Worm (Caenorhabditis elegans) whole organism, L4 larva: ENCODE results near the gene hcp-2.

Source experiments
- lin-15B ChIP-seq: fragments of 150-350 bp; sonication (generic microtip); optimal IDR thresholded peaks from 3 replicates; lab custom pipeline; 2014; ENCODE audit warnings: missing biosample characterization, missing genetic modification characterization
- nhr-6 ChIP-seq: fragments of 150-350 bp; optimal IDR thresholded peaks from 2 replicates; lab custom pipeline; 2014; ENCODE audit warnings: missing biosample characterization, missing genetic modification characterization
- unc-39 ChIP-seq: sonication (generic microtip); optimal IDR thresholded peaks from 2 replicates; lab custom pipeline; 2017; ENCODE audit warnings: missing biosample characterization, missing genetic modification characterization

DNA sequence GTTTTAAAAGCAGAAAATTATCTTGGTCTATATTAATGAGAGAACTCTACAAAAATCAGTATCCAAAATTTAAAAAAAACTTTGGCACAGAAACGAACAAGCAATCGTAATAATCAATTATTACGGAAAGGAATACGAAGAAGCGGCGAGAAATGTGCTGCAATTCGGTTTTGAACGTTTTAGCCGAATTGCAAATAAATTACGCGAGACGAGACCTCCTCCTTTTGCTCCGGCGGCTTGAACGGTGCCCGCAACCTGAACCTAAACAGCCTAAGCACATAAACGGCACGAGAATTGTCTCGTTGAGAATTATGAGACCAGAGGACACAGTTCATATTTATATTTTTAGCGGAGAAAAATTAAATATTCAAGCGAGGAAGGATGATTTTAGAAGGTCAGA, 43.7 kb downstream of the hcp-2 start:
- TF ChIP-seq unc-39 (tag; lab: Kevin White, UChicago) = no peak
- no peak for TF ChIP-seq lin-15B (tag; lab: Kevin White, UChicago)
- TF ChIP-seq nhr-6 (tag; lab: Kevin White, UChicago) = no peak
